Fruit fly (Drosophila melanogaster) whole organism, prepupa: ENCODE results near the gene grsm.

ENCODE experiments used
- Blimp-1 ChIP-seq: fragments of 200-800 bp; sonication (Bioruptor generic); optimal IDR thresholded peaks from 3 replicates; lab custom pipeline; 2017; ENCODE audit warnings: missing biosample characterization, missing genetic modification characterization, mild to moderate bottlenecking, moderate library complexity, missing genetic modification reagents
- CG10631 ChIP-seq: fragments of 200-800 bp; sonication (Bioruptor generic); optimal IDR thresholded peaks from 2 replicates; lab custom pipeline; 2016; ENCODE audit warnings: missing biosample characterization, missing genetic modification characterization
- CG10669 ChIP-seq: fragments of 200-800 bp; sonication (Bioruptor generic); optimal IDR thresholded peaks from 3 replicates; lab custom pipeline; 2018; ENCODE audit warnings: missing biosample characterization, mild to moderate bottlenecking, missing genetic modification characterization, moderate library complexity
- CG11294 ChIP-seq: fragments of 200-800 bp; sonication (Bioruptor generic); IDR thresholded peaks from 2 replicates; pipeline ENCODE4 v1.3.6; 2022; ENCODE audit warnings: missing biosample characterization, missing genetic modification characterization
- CG11762 ChIP-seq: fragments of 200-800 bp; sonication (Bioruptor generic); optimal IDR thresholded peaks from 3 replicates; lab custom pipeline; 2016; ENCODE audit warnings: missing biosample characterization, missing genetic modification characterization; ENCODE audit not compliant: insufficient read depth
- CG15336 ChIP-seq: fragments of 200-800 bp; sonication (Bioruptor generic); IDR thresholded peaks from 2 replicates; pipeline ENCODE4 v1.3.6; 2022; ENCODE audit warnings: missing biosample characterization, missing genetic modification characterization
- CG1621 ChIP-seq: fragments of 200-800 bp; sonication (Bioruptor generic); optimal IDR thresholded peaks from 3 replicates; lab custom pipeline; 2018; ENCODE audit warnings: missing biosample characterization, mild to moderate bottlenecking, missing genetic modification characterization
- CG16779 ChIP-seq: fragments of 200-800 bp; sonication (Bioruptor generic); optimal IDR thresholded peaks from 3 replicates; lab custom pipeline; 2017; ENCODE audit warnings: missing biosample characterization, mild to moderate bottlenecking, missing genetic modification characterization
- CG3032 ChIP-seq: fragments of 200-800 bp; optimal IDR thresholded peaks from 2 replicates; lab custom pipeline; 2019; ENCODE audit warnings: missing biosample characterization, mild to moderate bottlenecking, missing genetic modification characterization, moderate library complexity
- CG31627 ChIP-seq: fragments of 200-800 bp; sonication (Bioruptor generic); optimal IDR thresholded peaks from 3 replicates; lab custom pipeline; 2016; ENCODE audit warnings: missing biosample characterization, missing genetic modification characterization
- CG32006 ChIP-seq: fragments of 200-800 bp; sonication (Bioruptor generic); optimal IDR thresholded peaks from 3 replicates; lab custom pipeline; 2017; ENCODE audit warnings: missing biosample characterization, mild to moderate bottlenecking, missing genetic modification characterization
- CG3919 ChIP-seq: fragments of 200-800 bp; sonication (Bioruptor generic); optimal IDR thresholded peaks from 3 replicates; lab custom pipeline; 2016; ENCODE audit warnings: missing biosample characterization, missing genetic modification characterization
- CG6163 ChIP-seq: fragments of 200-800 bp; sonication (Bioruptor generic); IDR thresholded peaks from 3 replicates; pipeline ENCODE4 v1.3.6; 2022; ENCODE audit warnings: missing biosample characterization, missing genetic modification characterization
- CG6276 ChIP-seq: fragments of 200-800 bp; sonication (Bioruptor generic); optimal IDR thresholded peaks from 2 replicates; lab custom pipeline; 2017; ENCODE audit warnings: missing biosample characterization, mild to moderate bottlenecking, missing genetic modification characterization
- CG6792 ChIP-seq: fragments of 200-800 bp; sonication (Bioruptor generic); optimal IDR thresholded peaks from 3 replicates; lab custom pipeline; 2016; ENCODE audit warnings: missing biosample characterization, missing genetic modification characterization
- CG6808 ChIP-seq: fragments of 200-800 bp; sonication (Bioruptor generic); optimal IDR thresholded peaks from 3 replicates; lab custom pipeline; 2017; ENCODE audit warnings: missing biosample characterization, missing genetic modification characterization, mild to moderate bottlenecking, moderate library complexity, missing genetic modification reagents
- CG6854 ChIP-seq: fragments of 200-800 bp; sonication (Bioruptor generic); optimal IDR thresholded peaks from 2 replicates; lab custom pipeline; 2017; ENCODE audit warnings: missing biosample characterization, mild to moderate bottlenecking, missing genetic modification characterization
- CG7368 ChIP-seq: fragments of 200-800 bp; sonication (Bioruptor generic); optimal IDR thresholded peaks from 3 replicates; lab custom pipeline; 2016; ENCODE audit warnings: missing biosample characterization, missing genetic modification characterization
- CG8119 ChIP-seq: fragments of 200-800 bp; sonication (Bioruptor generic); IDR thresholded peaks from 3 replicates; pipeline ENCODE4 v1.3.6; 2022; ENCODE audit warnings: missing biosample characterization, missing genetic modification characterization
- CG9139 ChIP-seq: fragments of 200-800 bp; sonication (Bioruptor generic); optimal IDR thresholded peaks from 3 replicates; lab custom pipeline; 2017; ENCODE audit warnings: missing biosample characterization, mild to moderate bottlenecking, missing genetic modification characterization
- Eip75B ChIP-seq: fragments of 200-800 bp; sonication (Bioruptor generic); optimal IDR thresholded peaks from 3 replicates; lab custom pipeline; 2016; ENCODE audit warnings: missing biosample characterization, missing genetic modification characterization
- Eip78C ChIP-seq: fragments of 200-800 bp; sonication (Bioruptor generic); peaks from one replicate; lab custom pipeline; 2016; ENCODE audit warnings: missing biosample characterization, missing genetic modification characterization
- Eip93F ChIP-seq: fragments of 200-800 bp; sonication (Bioruptor generic); optimal IDR thresholded peaks from 2 replicates; lab custom pipeline; 2016; ENCODE audit warnings: missing biosample characterization, mild to moderate bottlenecking, missing genetic modification characterization
- Ets21C ChIP-seq: fragments of 200-800 bp; sonication (Bioruptor generic); optimal IDR thresholded peaks from 3 replicates; lab custom pipeline; 2016; ENCODE audit warnings: missing biosample characterization, missing genetic modification characterization
- Ets96B ChIP-seq: fragments of 200-800 bp; optimal IDR thresholded peaks from 2 replicates; lab custom pipeline; 2019; ENCODE audit warnings: missing biosample characterization, mild to moderate bottlenecking, missing genetic modification characterization, moderate library complexity
- Hr39 ChIP-seq: fragments of 200-800 bp; sonication (Bioruptor generic); optimal IDR thresholded peaks from 2 replicates; lab custom pipeline; 2016; ENCODE audit warnings: missing biosample characterization, missing genetic modification characterization
- Hr4 ChIP-seq: fragments of 200-800 bp; sonication (Bioruptor generic); optimal IDR thresholded peaks from 3 replicates; lab custom pipeline; 2016; ENCODE audit warnings: missing biosample characterization, missing genetic modification characterization
- Lpt ChIP-seq: fragments of 200-800 bp; sonication (Bioruptor generic); optimal IDR thresholded peaks from 3 replicates; lab custom pipeline; 2016; ENCODE audit warnings: missing biosample characterization, missing genetic modification characterization
- OdsH ChIP-seq: fragments of 200-800 bp; sonication (Bioruptor generic); optimal IDR thresholded peaks from 3 replicates; lab custom pipeline; 2016; ENCODE audit warnings: missing biosample characterization, missing genetic modification characterization
- Smox ChIP-seq: fragments of 200-800 bp; sonication (Bioruptor generic); optimal IDR thresholded peaks from 3 replicates; lab custom pipeline; 2016; ENCODE audit warnings: missing biosample characterization, missing genetic modification characterization
- Sox102F ChIP-seq: fragments of 200-800 bp; sonication (Bioruptor generic); optimal IDR thresholded peaks from 2 replicates; lab custom pipeline; 2016; ENCODE audit warnings: missing biosample characterization, mild to moderate bottlenecking, missing genetic modification characterization
- acj6 ChIP-seq: fragments of 200-800 bp; sonication (Bioruptor generic); optimal IDR thresholded peaks from 3 replicates; lab custom pipeline; 2016; ENCODE audit warnings: missing biosample characterization, missing genetic modification characterization
- cyc ChIP-seq: fragments of 200-800 bp; sonication (Bioruptor generic); optimal IDR thresholded peaks from 3 replicates; lab custom pipeline; 2016; ENCODE audit warnings: missing biosample characterization, missing genetic modification characterization
- dsx ChIP-seq: fragments of 200-800 bp; optimal IDR thresholded peaks from 3 replicates; lab custom pipeline; 2019; ENCODE audit warnings: missing biosample characterization, mild to moderate bottlenecking, missing genetic modification characterization, moderate library complexity; ENCODE audit not compliant: poor library complexity, severe bottlenecking
- eg ChIP-seq: fragments of 200-800 bp; sonication (Bioruptor generic); IDR thresholded peaks from 3 replicates; pipeline ENCODE4 v1.3.6; 2022; ENCODE audit warnings: missing biosample characterization, missing genetic modification characterization
- esn ChIP-seq: fragments of 200-800 bp; sonication (Bioruptor generic); optimal IDR thresholded peaks from 2 replicates; lab custom pipeline; 2016; ENCODE audit warnings: missing biosample characterization, mild to moderate bottlenecking, missing genetic modification characterization, moderate library complexity
- fkh ChIP-seq: fragments of 200-800 bp; sonication (Bioruptor generic); optimal IDR thresholded peaks from 3 replicates; lab custom pipeline; 2017; ENCODE audit warnings: missing biosample characterization, mild to moderate bottlenecking, missing genetic modification characterization, moderate library complexity
- net ChIP-seq: fragments of 200-800 bp; sonication (Bioruptor generic); optimal IDR thresholded peaks from 3 replicates; lab custom pipeline; 2016; ENCODE audit warnings: missing biosample characterization, missing genetic modification characterization
- pdm3 ChIP-seq: fragments of 200-800 bp; sonication (Bioruptor generic); optimal IDR thresholded peaks from 3 replicates; lab custom pipeline; 2016; ENCODE audit warnings: missing biosample characterization, missing genetic modification characterization
- salr ChIP-seq, 2 experiments: fragments of 200-800 bp; sonication (Bioruptor generic); optimal IDR thresholded peaks; 3 replicates each; lab custom pipeline; 2016 to 2018; ENCODE audit warnings: missing biosample characterization in 2 of 2, missing genetic modification characterization in 2 of 2, mild to moderate bottlenecking in 1 of 2
- spab ChIP-seq: fragments of 200-800 bp; sonication (Bioruptor generic); optimal IDR thresholded peaks from 2 replicates; lab custom pipeline; 2017; ENCODE audit warnings: missing biosample characterization, mild to moderate bottlenecking, missing genetic modification characterization, missing genetic modification reagents
- ss ChIP-seq, 2 experiments: fragments of 200-800 bp; sonication (Bioruptor generic); optimal IDR thresholded peaks; 2 replicates in 1 of 2; 3 replicates in 1 of 2; lab custom pipeline; 2017 to 2018; ENCODE audit warnings: mild to moderate bottlenecking in 2 of 2, missing biosample characterization in 2 of 2, missing genetic modification characterization in 2 of 2, moderate library complexity in 1 of 2
- topi ChIP-seq: fragments of 200-800 bp; sonication (Bioruptor generic); optimal IDR thresholded peaks from 3 replicates; lab custom pipeline; 2016; ENCODE audit warnings: missing biosample characterization, missing genetic modification characterization
- vri ChIP-seq: fragments of 200-800 bp; sonication (Bioruptor generic); optimal IDR thresholded peaks from 3 replicates; lab custom pipeline; 2016; ENCODE audit warnings: missing biosample characterization, mild to moderate bottlenecking, missing genetic modification characterization

The grsm gene

dm6 chr3R:12967612-12968011 lies at the start of gene grsm, which contains the start of gene CG14384:
grsm (minus strand) TSS chr3R:12967712.
CG14384 (minus strand) TSS chr3R:12967712.
- TF ChIP-seq acj6 (GFP tag; lab: Kevin White, UChicago) (no peak), Ets96B (tag; lab: Kevin White, UChicago) (no peak), eg (GFP tag; lab: Robert Waterston, UW) (no peak), CG6854 (no peak), CG10669 (GFP tag; lab: Kevin White, UChicago) (no peak), Hr39 (GFP tag; lab: Kevin White, UChicago) (no peak), CG32006 (GFP tag; lab: Kevin White, UChicago) (no peak), CG11294 (GFP tag; lab: Robert Waterston, UW) (no peak), CG6163 (no peak), CG1621 (tag; lab: Kevin White, UChicago) (no peak), CG7368 (GFP tag; lab: Kevin White, UChicago) (no peak)

- TF ChIP-seq esn = peak; percentile 11
- TF ChIP-seq Ets21C (GFP tag; lab: Kevin White, UChicago) = no peak
- TF ChIP-seq CG8119 = peak; percentile 40; the same call in 2 of the 3 replicates
- TF ChIP-seq CG11762 (GFP tag; lab: Kevin White, UChicago) = no peak
- no peak for TF ChIP-seq CG3032 (tag; lab: Kevin White, UChicago)
- TF ChIP-seq Eip93F (GFP tag; lab: Kevin White, UChicago) = peak; percentile 18
- peak; percentile 61 for TF ChIP-seq dsx (GFP tag; lab: Kevin White, UChicago)
- peak; percentile 84 for TF ChIP-seq Eip78C (GFP tag; lab: Kevin White, UChicago)
- TF ChIP-seq CG31627 (GFP tag; lab: Kevin White, UChicago) = no peak
- no peak for TF ChIP-seq Smox (GFP tag; lab: Kevin White, UChicago)
- peak; percentile 6 for TF ChIP-seq OdsH (GFP tag; lab: Kevin White, UChicago)
- TF ChIP-seq CG6808 (GFP tag; lab: Kevin White, UChicago) = peak; percentile 42
- TF ChIP-seq CG15336 (GFP tag; lab: Robert Waterston, UW) = peak; percentile 24; the same call in 1 of the 2 replicates
- peak; percentile 51 to 70 for TF ChIP-seq ss (GFP tag; optimal IDR thresholded peaks at IDR 0.05; lab: Kevin White, UChicago)
- TF ChIP-seq CG16779 = peak; percentile 46
- peak; percentile 21 for TF ChIP-seq fkh
- peak; percentile 22 for TF ChIP-seq topi
- TF ChIP-seq CG32006 (GFP tag; lab: Kevin White, UChicago) = peak; percentile 22
- TF ChIP-seq CG6276 = peak; percentile 57
- peak; percentile 4 for TF ChIP-seq CG1621 (tag; lab: Kevin White, UChicago)
- 0 out of 3 replicates have a peak, but pooled peaks have one; percentile 5 for TF ChIP-seq eg (GFP tag; lab: Robert Waterston, UW)
- TF ChIP-seq pdm3 (GFP tag; lab: Kevin White, UChicago) = no peak
- TF ChIP-seq salr (GFP tag; optimal IDR thresholded peaks at IDR 0.05; lab: Kevin White, UChicago) = no peak
- no peak for TF ChIP-seq CG11294 (GFP tag; lab: Robert Waterston, UW)
- peak; percentile 47 for TF ChIP-seq spab (GFP tag; lab: Kevin White, UChicago)
- peak; percentile 4 for TF ChIP-seq cyc (GFP tag; lab: Kevin White, UChicago)
- TF ChIP-seq CG6163 = peak; percentile 50; the same call in 1 of the 3 replicates
- no peak for TF ChIP-seq CG3919 (GFP tag; lab: Kevin White, UChicago)
- TF ChIP-seq Ets96B (tag; lab: Kevin White, UChicago) = peak; percentile 14
- peak; percentile 17 for TF ChIP-seq Eip75B (GFP tag; lab: Kevin White, UChicago)
- no peak for TF ChIP-seq Sox102F (GFP tag; lab: Kevin White, UChicago)
- TF ChIP-seq CG9139 = peak; percentile 23
- TF ChIP-seq Hr4 (GFP tag; lab: Kevin White, UChicago) = no peak
- TF ChIP-seq Lpt (GFP tag; lab: Kevin White, UChicago) = peak; percentile 60
- TF ChIP-seq CG10631 (GFP tag; lab: Kevin White, UChicago) = peak; percentile 74
- no peak for TF ChIP-seq CG6792
- peak; percentile 32 for TF ChIP-seq Blimp-1 (GFP tag; lab: Kevin White, UChicago)
- TF ChIP-seq net (GFP tag; lab: Kevin White, UChicago) = peak; percentile 19
- peak; percentile 72 for TF ChIP-seq vri (GFP tag; lab: Kevin White, UChicago)
These were observed 48.6 kb upstream of the grsm start for dm6 chr3R:13015811-13016766.
